Worm (Caenorhabditis elegans) whole organism, mixed stage, embryonic: ENCODE data around the gene C03C10.2.

Experiments
- bed-3 ChIP-seq: fragments of 200-800 bp; sonication (Bioruptor generic); optimal IDR thresholded peaks from 3 replicates; lab custom pipeline; 2018; ENCODE audit warnings: mild to moderate bottlenecking, missing genetic modification characterization, moderate library complexity, missing compliant biosample characterization
- blmp-1 ChIP-seq: fragments of 150-350 bp; optimal IDR thresholded peaks from 2 replicates; lab custom pipeline; 2014; ENCODE audit warnings: missing biosample characterization, missing genetic modification characterization
- nhr-237 ChIP-seq: fragments of 150-350 bp; optimal IDR thresholded peaks from 2 replicates; lab custom pipeline; 2014; ENCODE audit warnings: missing biosample characterization, missing genetic modification characterization
- nhr-28 ChIP-seq: fragments of 150-350 bp; optimal IDR thresholded peaks from 2 replicates; lab custom pipeline; 2014; ENCODE audit warnings: missing biosample characterization, missing genetic modification characterization
- unc-62 ChIP-seq: fragments of 150-350 bp; optimal IDR thresholded peaks from 2 replicates; lab custom pipeline; 2014; ENCODE audit warnings: missing biosample characterization, missing genetic modification reagents, missing genetic modification characterization

DNA sequence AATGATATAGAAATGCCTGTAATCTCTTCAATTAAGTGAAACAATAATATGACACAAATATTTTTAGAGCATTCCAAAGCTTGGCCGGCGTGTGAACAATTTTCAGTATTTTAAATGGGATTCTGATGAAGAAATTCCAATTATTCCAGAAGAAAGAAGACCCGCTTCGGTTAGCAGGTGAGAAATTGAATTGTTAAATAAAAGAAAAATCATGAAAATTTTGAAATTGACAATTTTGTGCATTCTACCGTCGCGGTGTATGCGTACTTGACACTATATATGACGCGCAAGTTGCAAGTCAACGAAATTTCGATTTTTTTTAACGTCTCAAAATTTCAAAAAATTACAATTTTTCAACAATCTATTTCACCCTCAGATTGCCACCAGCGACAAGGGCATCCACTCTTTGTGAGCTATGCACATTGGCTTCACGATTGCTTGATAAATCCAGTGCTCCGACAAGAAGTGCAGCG lies 5.5 kb downstream of the C03C10.2 start:
- TF ChIP-seq unc-62 (GFP tag; lab: Kevin White, UChicago) (no peak), bed-3 (GFP tag; lab: Kevin White, UChicago) (no peak), nhr-28 (no peak), nhr-237 (no peak), blmp-1 (tag; lab: Kevin White, UChicago) (no peak)
